Worm (Caenorhabditis elegans): ENCODE data around the gene F09F9.3.

Gene F09F9.3

DNA sequence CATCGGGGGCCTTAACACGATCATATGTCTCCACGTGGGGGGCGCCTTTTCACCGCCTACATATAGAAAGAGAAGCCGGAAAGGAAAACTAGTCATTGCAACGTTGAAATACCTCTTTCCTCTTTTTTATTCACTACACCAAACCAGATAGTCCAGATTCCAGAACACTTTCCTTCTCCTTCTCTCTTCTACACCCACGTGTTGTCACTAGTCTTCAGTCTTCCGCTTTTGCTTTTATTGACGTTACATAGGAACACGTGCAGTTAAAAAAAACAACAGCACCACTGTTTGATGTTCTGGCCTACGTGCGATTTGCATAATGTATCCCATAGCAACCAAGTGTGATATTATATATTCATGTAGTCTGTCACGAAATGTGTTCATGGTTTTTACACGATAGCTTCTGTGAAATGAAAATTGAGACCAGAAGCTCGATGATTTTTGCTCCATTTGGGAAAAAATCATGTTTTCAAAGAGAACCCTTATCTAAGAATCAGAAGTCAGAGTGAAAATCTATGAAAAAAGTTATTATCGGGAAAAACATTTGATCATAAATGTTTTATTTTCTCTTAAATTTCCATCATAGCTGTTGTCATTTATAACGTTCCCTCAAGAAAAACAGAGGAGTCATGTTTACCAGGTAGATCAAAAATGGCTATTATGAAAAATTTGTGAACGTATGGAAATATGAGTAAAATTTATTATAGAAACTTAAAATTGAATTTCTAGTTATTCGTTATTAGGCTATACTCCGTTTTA lies 22.6 kb upstream of the F09F9.3 start (continued):
- TF ChIP-seq sma-9 (GFP tag; optimal IDR thresholded peaks at IDR 0.05), result peak; percentile 30
- TF ChIP-seq sma-9 (tag; optimal IDR thresholded peaks at IDR 0.05), result no peak
- no peak for TF ChIP-seq ztf-1 (GFP tag; conservative IDR thresholded peaks at IDR 0.05)
- TF ChIP-seq aly-2 (tag; optimal IDR thresholded peaks at IDR 0.05), result no peak
- TF ChIP-seq zag-1 (tag; optimal IDR thresholded peaks at IDR 0.05), result no peak
- no peak for TF ChIP-seq nhr-6 (tag; optimal IDR thresholded peaks at IDR 0.05)
- no peak for TF ChIP-seq elt-3 (tag; optimal IDR thresholded peaks at IDR 0.05)

DNA sequence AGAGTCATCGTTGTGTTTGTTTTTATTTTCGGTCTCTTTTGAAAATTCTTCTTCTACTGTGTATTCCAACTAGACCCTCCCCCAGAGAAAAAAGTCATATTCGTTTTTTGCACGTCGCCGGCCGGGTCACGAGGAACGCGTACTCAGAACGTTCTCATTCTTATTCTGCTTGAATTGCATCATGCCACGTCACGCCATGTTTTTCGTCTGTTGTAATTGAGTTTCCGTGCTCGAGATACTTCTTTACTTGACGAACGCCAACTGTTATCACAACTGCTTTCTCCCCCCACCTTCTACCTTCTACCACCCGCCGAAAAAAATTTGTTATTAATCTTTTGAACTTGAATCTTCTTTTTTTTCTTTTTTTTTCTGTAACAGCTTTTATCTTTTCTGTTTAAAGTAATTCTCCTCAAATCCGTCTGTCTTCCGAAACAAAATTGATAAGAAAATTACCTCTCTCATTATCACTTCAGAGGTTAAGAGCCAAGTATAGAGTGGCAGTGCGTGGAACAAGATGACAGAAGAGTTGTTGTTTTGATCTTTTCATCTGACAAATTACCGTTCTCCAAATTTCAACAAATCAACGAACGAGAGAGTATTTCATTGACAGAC lies 21.9 kb upstream of the F09F9.3 start:
- TF ChIP-seq mbf-1 (tag; optimal IDR thresholded peaks at IDR 0.05), result no peak
- TF ChIP-seq nhr-10 (tag; optimal IDR thresholded peaks at IDR 0.05), result no peak
- no peak for TF ChIP-seq ceh-82 (tag; optimal IDR thresholded peaks at IDR 0.05)
- TF ChIP-seq ceh-16 (tag; optimal IDR thresholded peaks at IDR 0.05), result no peak
- peak; percentile 74 for TF ChIP-seq sma-9 (GFP tag; optimal IDR thresholded peaks at IDR 0.05)
- no peak for TF ChIP-seq sma-9 (tag; optimal IDR thresholded peaks at IDR 0.05)
- TF ChIP-seq C34F6.9 (tag; optimal IDR thresholded peaks at IDR 0.05), result peak; percentile 61
- no peak for TF ChIP-seq ZK546.5 (tag; optimal IDR thresholded peaks at IDR 0.05)
- no peak for TF ChIP-seq sem-4 (tag; optimal IDR thresholded peaks at IDR 0.05)
- TF ChIP-seq blmp-1 (tag; optimal IDR thresholded peaks at IDR 0.05; ENCODE audit: insufficient read depth), result no peak
- no peak for TF ChIP-seq unc-62 (GFP tag; optimal IDR thresholded peaks at IDR 0.05)
- TF ChIP-seq ztf-4 (tag; optimal IDR thresholded peaks at IDR 0.05), result peak; percentile 80
- TF ChIP-seq peb-1 (tag; optimal IDR thresholded peaks at IDR 0.05), result no peak
- no peak for TF ChIP-seq zag-1 (tag; optimal IDR thresholded peaks at IDR 0.05)
- peak; percentile 42 for TF ChIP-seq nhr-6 (tag; optimal IDR thresholded peaks at IDR 0.05)
- TF ChIP-seq lin-11 (tag; optimal IDR thresholded peaks at IDR 0.05), result peak; percentile 74
- TF ChIP-seq crh-2 (tag; optimal IDR thresholded peaks at IDR 0.05), result peak; percentile 99
- no peak for TF ChIP-seq egl-27 (tag; optimal IDR thresholded peaks at IDR 0.05)
- no peak for TF ChIP-seq ztf-1 (GFP tag; conservative IDR thresholded peaks at IDR 0.05)
- TF ChIP-seq unc-55 (GFP tag; optimal IDR thresholded peaks at IDR 0.05), result no peak
- TF ChIP-seq fos-1 (tag; optimal IDR thresholded peaks at IDR 0.05), result peak; percentile 35
- TF ChIP-seq snpc-4 (tag; optimal IDR thresholded peaks at IDR 0.05), result no peak
- TF ChIP-seq nhr-77 (tag; optimal IDR thresholded peaks at IDR 0.05), result no peak
- peak; percentile 36 for TF ChIP-seq nhr-21 (tag; optimal IDR thresholded peaks at IDR 0.05)
- peak in 1 of 2 experiments; percentile 64 for TF ChIP-seq lsy-2 (tag; optimal IDR thresholded peaks at IDR 0.05)
- no peak for TF ChIP-seq unc-39 (tag; optimal IDR thresholded peaks at IDR 0.05)
- no peak for TF ChIP-seq nhr-25 (tag; optimal IDR thresholded peaks at IDR 0.05)
- no peak for TF ChIP-seq lin-13 (GFP tag; optimal IDR thresholded peaks at IDR 0.05)
- no peak for TF ChIP-seq nhr-12 (tag; optimal IDR thresholded peaks at IDR 0.05)
- no peak for TF ChIP-seq mdl-1 (tag; optimal IDR thresholded peaks at IDR 0.05)
- no peak for TF ChIP-seq elt-1 (tag; optimal IDR thresholded peaks at IDR 0.05)
- TF ChIP-seq gmeb-1 (tag; optimal IDR thresholded peaks at IDR 0.05), result no peak
- no peak for TF ChIP-seq ama-1 (optimal IDR thresholded peaks at IDR 0.05)
- peak; percentile 99 for TF ChIP-seq nhr-129 (tag; optimal IDR thresholded peaks at IDR 0.05)
- no peak for TF ChIP-seq elt-3 (tag; optimal IDR thresholded peaks at IDR 0.05)
- no peak for TF ChIP-seq F13H6.1 (tag; optimal IDR thresholded peaks at IDR 0.05)

DNA sequence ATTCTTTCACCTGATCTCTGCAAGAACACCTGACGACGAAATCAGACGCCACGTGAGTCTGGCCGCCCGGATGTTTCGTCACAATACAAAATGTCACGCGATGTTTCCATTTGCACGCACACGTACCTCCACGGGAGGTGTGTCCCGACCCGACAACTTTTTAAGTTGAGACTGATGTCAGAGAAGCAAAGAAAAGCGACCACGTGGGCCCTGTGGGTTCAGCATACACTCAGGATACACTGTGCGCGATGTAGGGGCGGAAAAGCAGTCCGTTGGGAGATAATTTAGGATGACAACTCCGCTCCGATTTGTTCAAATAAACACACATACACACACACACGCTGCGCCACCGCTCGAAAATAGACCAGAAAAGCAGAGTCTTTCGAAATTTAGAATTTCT lies 21.4 kb upstream of the F09F9.3 start:
- no peak for TF ChIP-seq R02D3.7 (tag; optimal IDR thresholded peaks at IDR 0.05)
- peak; percentile 39 for TF ChIP-seq lin-13 (GFP tag; optimal IDR thresholded peaks at IDR 0.05)
- no peak for TF ChIP-seq ztf-1 (GFP tag; conservative IDR thresholded peaks at IDR 0.05)
- TF ChIP-seq nhr-237 (tag; optimal IDR thresholded peaks at IDR 0.05), result peak; percentile 11
- peak; percentile 74 for TF ChIP-seq crh-2 (tag; optimal IDR thresholded peaks at IDR 0.05)
- peak; percentile 68 for TF ChIP-seq gmeb-1 (tag; optimal IDR thresholded peaks at IDR 0.05)
- TF ChIP-seq sma-9 (GFP tag; optimal IDR thresholded peaks at IDR 0.05), result peak; percentile 100
- TF ChIP-seq sma-9 (tag; optimal IDR thresholded peaks at IDR 0.05), result peak; percentile 74
- peak in 1 of 2 experiments; percentile 82 for TF ChIP-seq lsy-2 (tag; optimal IDR thresholded peaks at IDR 0.05)
- TF ChIP-seq ceh-16 (tag; optimal IDR thresholded peaks at IDR 0.05), result no peak
- peak; percentile 17 for TF ChIP-seq zag-1 (tag; optimal IDR thresholded peaks at IDR 0.05)
- peak; percentile 91 for TF ChIP-seq nhr-25 (tag; optimal IDR thresholded peaks at IDR 0.05)
- peak; percentile 92 for TF ChIP-seq F13H6.1 (tag; optimal IDR thresholded peaks at IDR 0.05)
- TF ChIP-seq unc-55 (GFP tag; optimal IDR thresholded peaks at IDR 0.05), result peak; percentile 22
- no peak for TF ChIP-seq blmp-1 (tag; optimal IDR thresholded peaks at IDR 0.05; ENCODE audit: insufficient read depth)
- no peak for TF ChIP-seq mbf-1 (tag; optimal IDR thresholded peaks at IDR 0.05)
- no peak for TF ChIP-seq unc-62 (GFP tag; optimal IDR thresholded peaks at IDR 0.05)
- TF ChIP-seq nhr-77 (tag; optimal IDR thresholded peaks at IDR 0.05), result no peak
- TF ChIP-seq Y55F3AM.14 (GFP tag; optimal IDR thresholded peaks at IDR 0.05), result peak; percentile 50
- TF ChIP-seq ztf-11 (tag; optimal IDR thresholded peaks at IDR 0.05), result no peak
- TF ChIP-seq nhr-129 (tag; optimal IDR thresholded peaks at IDR 0.05), result peak; percentile 92
- TF ChIP-seq nhr-21 (tag; optimal IDR thresholded peaks at IDR 0.05), result peak; percentile 86
- peak; percentile 20 for TF ChIP-seq snpc-4 (tag; optimal IDR thresholded peaks at IDR 0.05)
- peak; percentile 89 for TF ChIP-seq sem-4 (tag; optimal IDR thresholded peaks at IDR 0.05)
- TF ChIP-seq lin-11 (tag; optimal IDR thresholded peaks at IDR 0.05), result peak; percentile 85
- peak; percentile 50 for TF ChIP-seq mab-5 (tag; optimal IDR thresholded peaks at IDR 0.05)
- TF ChIP-seq nhr-12 (tag; optimal IDR thresholded peaks at IDR 0.05), result peak; percentile 27
- TF ChIP-seq sma-3 (GFP tag; optimal IDR thresholded peaks at IDR 0.05), result peak; percentile 87
- TF ChIP-seq C34F6.9 (tag; optimal IDR thresholded peaks at IDR 0.05), result peak; percentile 74
- TF ChIP-seq ztf-4 (tag; optimal IDR thresholded peaks at IDR 0.05), result peak; percentile 96
- no peak for TF ChIP-seq aly-2 (tag; optimal IDR thresholded peaks at IDR 0.05)
- TF ChIP-seq mdl-1 (tag; optimal IDR thresholded peaks at IDR 0.05), result peak; percentile 80 to 93
- no peak for TF ChIP-seq ceh-82 (tag; optimal IDR thresholded peaks at IDR 0.05)
- TF ChIP-seq ama-1 (optimal IDR thresholded peaks at IDR 0.05), result no peak
